Worm (Caenorhabditis elegans) whole organism, young adult: ENCODE results near the gene ZC132.9.

ENCODE experiments used
- C17E4.6 ChIP-seq: fragments of 200-800 bp; sonication (Bioruptor generic); IDR thresholded peaks from 2 replicates; pipeline ENCODE4 v1.3.6; 2022; ENCODE audit warnings: missing genetic modification reagents, missing genetic modification characterization, missing compliant biosample characterization
- F10E7.11 ChIP-seq: sonication (generic microtip); optimal IDR thresholded peaks from 2 replicates; lab custom pipeline; 2017; ENCODE audit warnings: mild to moderate bottlenecking, missing genetic modification characterization, moderate library complexity, missing compliant biosample characterization
- F22D6.2 ChIP-seq: sonication (generic microtip); optimal IDR thresholded peaks from 2 replicates; lab custom pipeline; 2016; ENCODE audit warnings: mild to moderate bottlenecking, missing genetic modification characterization, missing compliant biosample characterization
- F33H1.4 ChIP-seq: fragments of 200-800 bp; sonication (Bioruptor generic); IDR thresholded peaks from 2 replicates; pipeline ENCODE4 v1.3.6; 2022; ENCODE audit warnings: missing genetic modification reagents, missing genetic modification characterization, missing compliant biosample characterization
- F37B4.10 ChIP-seq: fragments of 200-800 bp; sonication (Bioruptor generic); IDR thresholded peaks from 2 replicates; pipeline ENCODE4 v1.3.6; 2022; ENCODE audit warnings: missing genetic modification characterization, missing compliant biosample characterization
- F39B2.1 ChIP-seq: fragments of 200-800 bp; sonication (Bioruptor generic); IDR thresholded peaks from 2 replicates; pipeline ENCODE4 v1.3.6; 2022; ENCODE audit warnings: missing genetic modification reagents, missing genetic modification characterization, missing compliant biosample characterization
- Y53G8AR.9 ChIP-seq: fragments of 200-800 bp; sonication (Bioruptor generic); conservative IDR thresholded peaks from 2 replicates; pipeline ENCODE4 v1.3.6; 2022; ENCODE audit warnings: missing genetic modification reagents, missing genetic modification characterization, missing compliant biosample characterization
- Y79H2A.3 ChIP-seq: fragments of 200-800 bp; sonication (Bioruptor generic); conservative IDR thresholded peaks from 2 replicates; pipeline ENCODE4 v1.3.6; 2022; ENCODE audit warnings: missing genetic modification reagents, missing genetic modification characterization, missing compliant biosample characterization
- Y95B8A.8 ChIP-seq: fragments of 200-800 bp; sonication (Bioruptor generic); IDR thresholded peaks from 2 replicates; pipeline ENCODE4 v1.3.6; 2022; ENCODE audit warnings: missing genetic modification reagents, missing genetic modification characterization, missing compliant biosample characterization
- ama-1 ChIP-seq, 3 experiments: fragments of 150-350 bp in 1 of 3; sonication (generic microtip) in 2 of 3; optimal IDR thresholded peaks; 2 replicates each; lab custom pipeline; 2014 to 2018; ENCODE audit warnings: missing biosample characterization in 2 of 3, missing genetic modification characterization in 2 of 3, missing genetic modification reagents in 2 of 3
- aptf-3 ChIP-seq: fragments of 200-800 bp; sonication (Bioruptor generic); IDR thresholded peaks from 2 replicates; pipeline ENCODE4 v1.3.6; 2022; ENCODE audit warnings: missing genetic modification characterization, missing compliant biosample characterization
- attf-3 ChIP-seq: fragments of 200-800 bp; sonication (Bioruptor generic); conservative IDR thresholded peaks from 2 replicates; pipeline ENCODE4 v1.3.6; 2022; ENCODE audit warnings: missing genetic modification reagents, missing genetic modification characterization, missing compliant biosample characterization
- ceh-27 ChIP-seq: fragments of 200-800 bp; sonication (Bioruptor generic); optimal IDR thresholded peaks from 2 replicates; lab custom pipeline; 2018; ENCODE audit warnings: mild to moderate bottlenecking, missing genetic modification characterization, moderate library complexity, missing compliant biosample characterization
- ceh-58 ChIP-seq: fragments of 200-800 bp; sonication (Bioruptor generic); IDR thresholded peaks from 2 replicates; pipeline ENCODE4 v1.3.6; 2022; ENCODE audit warnings: missing genetic modification characterization, missing compliant biosample characterization
- ceh-91 ChIP-seq: fragments of 200-800 bp; sonication (Bioruptor generic); IDR thresholded peaks from 2 replicates; pipeline ENCODE4 v1.3.6; 2022; ENCODE audit warnings: missing genetic modification reagents, missing genetic modification characterization, missing compliant biosample characterization
- dox-1 ChIP-seq: fragments of 200-800 bp; sonication (Bioruptor generic); IDR thresholded peaks from 2 replicates; pipeline ENCODE4 v1.3.6; 2022; ENCODE audit warnings: missing genetic modification reagents, missing genetic modification characterization, missing compliant biosample characterization
- dpl-1 ChIP-seq: fragments of 150-350 bp; optimal IDR thresholded peaks from 2 replicates; lab custom pipeline; 2014; ENCODE audit warnings: missing biosample characterization, missing genetic modification reagents, missing genetic modification characterization
- egl-18 ChIP-seq: fragments of 200-800 bp; sonication (Bioruptor generic); IDR thresholded peaks from 2 replicates; pipeline ENCODE4 v1.3.6; 2022; ENCODE audit warnings: missing genetic modification reagents, missing genetic modification characterization, missing compliant biosample characterization
- ekl-4 ChIP-seq: fragments of 200-800 bp; sonication (Bioruptor generic); IDR thresholded peaks from 2 replicates; pipeline ENCODE4 v1.3.6; 2022; ENCODE audit warnings: missing genetic modification reagents, missing genetic modification characterization, missing compliant biosample characterization
- ets-4 ChIP-seq: fragments of 200-800 bp; sonication (Bioruptor generic); optimal IDR thresholded peaks from 2 replicates; lab custom pipeline; 2018; ENCODE audit warnings: mild to moderate bottlenecking, missing genetic modification characterization, missing compliant biosample characterization
- fkh-3 ChIP-seq: sonication (generic microtip); optimal IDR thresholded peaks from 2 replicates; lab custom pipeline; 2016; ENCODE audit warnings: mild to moderate bottlenecking, missing genetic modification characterization, missing compliant biosample characterization
- gei-17 ChIP-seq: fragments of 200-800 bp; sonication (Bioruptor generic); optimal IDR thresholded peaks from 2 replicates; lab custom pipeline; 2018; ENCODE audit warnings: mild to moderate bottlenecking, missing genetic modification characterization, missing compliant biosample characterization
- hmg-20 ChIP-seq: fragments of 200-800 bp; sonication (Bioruptor generic); IDR thresholded peaks from 2 replicates; pipeline ENCODE4 v1.3.6; 2022; ENCODE audit warnings: missing genetic modification reagents, missing genetic modification characterization, missing compliant biosample characterization
- let-526 ChIP-seq: fragments of 200-800 bp; sonication (Bioruptor generic); IDR thresholded peaks from 2 replicates; pipeline ENCODE4 v1.3.6; 2022; ENCODE audit warnings: missing genetic modification reagents, missing genetic modification characterization, missing compliant biosample characterization
- madf-3 ChIP-seq: fragments of 200-800 bp; sonication (Bioruptor generic); IDR thresholded peaks from 2 replicates; pipeline ENCODE4 v1.3.6; 2022; ENCODE audit warnings: missing genetic modification reagents, missing genetic modification characterization, missing compliant biosample characterization
- nhr-179 ChIP-seq: sonication (generic microtip); optimal IDR thresholded peaks from 2 replicates; lab custom pipeline; 2016; ENCODE audit warnings: mild to moderate bottlenecking, missing genetic modification characterization, missing compliant biosample characterization
- pbrm-1 ChIP-seq: fragments of 200-800 bp; sonication (Bioruptor generic); IDR thresholded peaks from 2 replicates; pipeline ENCODE4 v1.3.6; 2022; ENCODE audit warnings: missing genetic modification reagents, missing genetic modification characterization, missing compliant biosample characterization
- rec-8 ChIP-seq, 2 experiments: sonication (generic microtip); optimal IDR thresholded peaks; 2 replicates each; lab custom pipeline; 2016; ENCODE audit warnings: mild to moderate bottlenecking in 2 of 2, missing genetic modification characterization in 2 of 2, missing genetic modification reagents in 2 of 2, missing genotype in 2 of 2, missing biosample characterization in 1 of 2, missing compliant biosample characterization in 1 of 2, moderate library complexity in 1 of 2
- tbx-9 ChIP-seq: sonication (generic microtip); optimal IDR thresholded peaks from 2 replicates; lab custom pipeline; 2016; ENCODE audit warnings: borderline replicate concordance, missing genetic modification characterization, inconsistent platforms, missing compliant biosample characterization
- unc-130 ChIP-seq: sonication (generic microtip); optimal IDR thresholded peaks from 2 replicates; lab custom pipeline; 2016; ENCODE audit warnings: missing genetic modification reagents, missing genetic modification characterization, missing compliant biosample characterization
- ztf-18 ChIP-seq: sonication (generic microtip); optimal IDR thresholded peaks from 2 replicates; lab custom pipeline; 2016; ENCODE audit warnings: missing genotype, mild to moderate bottlenecking, missing genetic modification characterization, missing compliant biosample characterization
- ztf-22 ChIP-seq: fragments of 200-800 bp; sonication (Bioruptor generic); optimal IDR thresholded peaks from 2 replicates; lab custom pipeline; 2018; ENCODE audit warnings: mild to moderate bottlenecking, missing genetic modification characterization, moderate library complexity, missing compliant biosample characterization
- ztf-25 ChIP-seq: fragments of 200-800 bp; sonication (Bioruptor generic); IDR thresholded peaks from 2 replicates; pipeline ENCODE4 v1.3.6; 2022; ENCODE audit warnings: missing genetic modification reagents, missing genetic modification characterization, missing compliant biosample characterization
- ztf-28 ChIP-seq: fragments of 200-800 bp; sonication (Bioruptor generic); IDR thresholded peaks from 2 replicates; pipeline ENCODE4 v1.3.6; 2022; ENCODE audit warnings: missing genetic modification reagents, missing genetic modification characterization, missing compliant biosample characterization

Gene ZC132.9

DNA sequence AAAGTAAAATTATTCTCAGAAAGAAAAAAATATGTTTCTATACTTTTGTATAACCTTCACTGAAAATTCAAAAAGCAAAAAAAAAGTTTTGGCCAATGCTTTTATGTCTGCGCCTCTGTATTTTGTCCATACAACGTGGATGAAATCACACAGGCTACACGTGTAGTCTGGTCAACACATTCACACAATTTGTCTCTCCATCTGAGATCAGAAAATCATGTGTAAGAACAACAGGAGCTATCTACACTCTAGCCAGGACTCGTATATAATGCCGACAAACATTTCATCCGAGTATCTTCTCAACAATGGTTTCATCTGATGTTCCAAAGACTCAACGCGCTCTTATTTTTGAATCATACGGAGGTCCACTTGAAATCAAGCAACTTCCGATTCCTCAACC is 7.1 kb upstream of the ZC132.9 start, which contains the start of gene D2063.1:
TSS of gene D2063.1 (plus strand) at position 281 of the 400 bp plus-strand sequence.
- TF ChIP-seq ztf-18, result no peak

DNA sequence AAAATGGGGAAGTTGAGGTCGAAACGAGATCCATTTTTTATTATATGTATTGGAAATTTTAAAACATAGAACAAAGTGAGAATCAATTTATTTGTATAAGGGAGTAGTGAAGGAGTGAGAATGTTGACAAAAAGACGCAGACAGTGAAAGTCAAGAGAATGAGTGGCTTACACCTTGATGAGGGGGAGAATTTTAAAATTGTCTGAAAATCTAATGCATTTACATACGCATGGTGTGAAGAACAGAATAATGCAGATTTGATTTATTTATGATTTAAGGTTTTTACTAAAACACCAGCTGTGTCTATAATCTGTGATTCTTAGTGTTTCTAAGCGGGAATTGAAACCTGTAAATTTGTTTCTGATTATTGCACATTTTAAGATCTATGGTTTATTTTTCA is 5.6 kb upstream of the ZC132.9 start, which contains the start of gene nhr-125:
TSS of gene nhr-125 (minus strand) at position 101 of the 400 bp plus-strand sequence.
- no peak for TF ChIP-seq gei-17
- TF ChIP-seq dox-1, result no peak
- no peak for TF ChIP-seq madf-3 (GFP tag; lab: Robert Waterston, UW)
- no peak for TF ChIP-seq dpl-1 (GFP tag; lab: Kevin White, UChicago)
- no peak for TF ChIP-seq attf-3
- no peak for TF ChIP-seq tbx-9
- TF ChIP-seq F37B4.10 (GFP tag; lab: Robert Waterston, UW), result no peak
- no peak for TF ChIP-seq aptf-3 (GFP tag; lab: Robert Waterston, UW)
- no peak for TF ChIP-seq let-526 (GFP tag; lab: Robert Waterston, UW)
- TF ChIP-seq unc-130 (GFP tag; lab: Kevin White, UChicago), result no peak
- TF ChIP-seq ama-1 (optimal IDR thresholded peaks at IDR 0.05; lab: Kevin White, UChicago), result no peak
- TF ChIP-seq ama-1 (GFP tag; optimal IDR thresholded peaks at IDR 0.05; lab: Kevin White, UChicago), result no peak
- TF ChIP-seq hmg-20 (GFP tag; lab: Robert Waterston, UW), result no peak
- TF ChIP-seq Y95B8A.8 (GFP tag; lab: Robert Waterston, UW), result no peak
- no peak for TF ChIP-seq ceh-58 (GFP tag; lab: Robert Waterston, UW)
- TF ChIP-seq, all 124 proteins: peak for 0

DNA sequence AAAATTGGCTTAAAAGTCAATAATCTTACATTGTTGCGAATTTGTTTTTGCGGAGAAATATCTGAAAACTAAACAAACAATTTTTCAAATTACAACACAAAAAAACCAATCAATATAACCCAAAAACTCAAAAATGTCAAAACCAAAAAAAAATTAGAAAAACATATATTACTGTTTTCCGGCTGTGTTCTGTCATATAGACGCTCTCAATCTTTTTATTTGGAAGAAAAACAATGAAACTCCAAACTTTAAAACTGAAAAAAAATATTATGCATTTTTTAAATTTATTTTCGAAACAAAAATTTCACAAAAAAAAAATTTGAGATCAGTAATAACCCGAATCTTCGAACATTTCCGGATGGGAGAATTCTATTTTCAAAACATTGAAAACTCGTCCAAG is 2.9 kb upstream of the ZC132.9 start, which contains the start of gene R02D1.2:
TSS of gene R02D1.2 (minus strand) at position 101 of the 400 bp plus-strand sequence.
- TF ChIP-seq unc-130 (GFP tag; lab: Kevin White, UChicago) (no peak), ztf-25 (GFP tag; lab: Robert Waterston, UW) (no peak), ceh-27 (GFP tag; lab: Kevin White, UChicago) (no peak), pbrm-1 (GFP tag; lab: Robert Waterston, UW) (no peak), egl-18 (GFP tag; lab: Robert Waterston, UW) (no peak), ets-4 (no peak), ztf-22 (GFP tag; lab: Kevin White, UChicago) (no peak), fkh-3 (tag; lab: Kevin White, UChicago) (no peak), ztf-28 (GFP tag; lab: Robert Waterston, UW) (no peak), F39B2.1 (no peak), F10E7.11 (tag; lab: Kevin White, UChicago) (no peak), F33H1.4 (no peak), madf-3 (GFP tag; lab: Robert Waterston, UW) (no peak), ceh-91 (no peak), F22D6.2 (tag; lab: Kevin White, UChicago) (no peak)

DNA sequence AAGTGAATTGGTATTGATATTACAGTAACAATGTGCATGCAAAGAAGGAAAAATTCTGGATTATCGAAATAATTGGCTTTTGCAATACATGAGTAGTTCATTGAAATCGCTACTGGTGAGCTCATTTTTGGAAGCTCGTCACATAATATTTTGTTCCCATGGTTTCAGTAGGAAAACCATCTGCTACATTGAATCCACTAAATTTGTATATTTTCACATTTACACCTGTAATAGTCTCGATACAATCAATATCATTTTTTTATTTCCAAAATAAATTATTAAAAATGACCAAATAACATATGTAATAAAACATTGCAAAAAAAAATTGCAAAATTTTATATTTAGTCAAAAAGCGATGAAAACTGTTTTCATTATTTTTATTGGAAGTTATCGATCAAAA is 4.7 kb downstream of the ZC132.9 start, which contains the start of gene srh-192:
TSS of gene srh-192 (minus strand) at position 101 of the 400 bp plus-strand sequence.
- TF ChIP-seq ztf-28 (GFP tag; lab: Robert Waterston, UW), result no peak
- no peak for TF ChIP-seq nhr-179 (tag; lab: Kevin White, UChicago)
- TF ChIP-seq Y79H2A.3, result no peak
- TF ChIP-seq Y53G8AR.9, result no peak
- no peak for TF ChIP-seq C17E4.6
- TF ChIP-seq ekl-4, result no peak
- no peak for TF ChIP-seq rec-8 (tag; optimal IDR thresholded peaks at IDR 0.05; lab: Kevin White, UChicago)
